Fruit fly (Drosophila melanogaster) whole organism, prepupa: Measurements from ENCODE around the gene Drsl3.

ENCODE experiments used
- Blimp-1 ChIP-seq: fragments of 200-800 bp; sonication (Bioruptor generic); optimal IDR thresholded peaks from 3 replicates; lab custom pipeline; 2017; ENCODE audit warnings: missing biosample characterization, missing genetic modification characterization, mild to moderate bottlenecking, moderate library complexity, missing genetic modification reagents
- CG10631 ChIP-seq: fragments of 200-800 bp; sonication (Bioruptor generic); optimal IDR thresholded peaks from 2 replicates; lab custom pipeline; 2016; ENCODE audit warnings: missing biosample characterization, missing genetic modification characterization
- CG10669 ChIP-seq: fragments of 200-800 bp; sonication (Bioruptor generic); optimal IDR thresholded peaks from 3 replicates; lab custom pipeline; 2018; ENCODE audit warnings: missing biosample characterization, mild to moderate bottlenecking, missing genetic modification characterization, moderate library complexity
- CG11902 ChIP-seq: fragments of 200-800 bp; sonication (Bioruptor generic); optimal IDR thresholded peaks from 3 replicates; lab custom pipeline; 2016; ENCODE audit warnings: missing biosample characterization, missing genetic modification characterization
- CG15336 ChIP-seq: fragments of 200-800 bp; sonication (Bioruptor generic); IDR thresholded peaks from 2 replicates; pipeline ENCODE4 v1.3.6; 2022; ENCODE audit warnings: missing biosample characterization, missing genetic modification characterization
- CG1621 ChIP-seq: fragments of 200-800 bp; sonication (Bioruptor generic); optimal IDR thresholded peaks from 3 replicates; lab custom pipeline; 2018; ENCODE audit warnings: missing biosample characterization, mild to moderate bottlenecking, missing genetic modification characterization
- CG16779 ChIP-seq: fragments of 200-800 bp; sonication (Bioruptor generic); optimal IDR thresholded peaks from 3 replicates; lab custom pipeline; 2017; ENCODE audit warnings: missing biosample characterization, mild to moderate bottlenecking, missing genetic modification characterization
- CG3919 ChIP-seq: fragments of 200-800 bp; sonication (Bioruptor generic); optimal IDR thresholded peaks from 3 replicates; lab custom pipeline; 2016; ENCODE audit warnings: missing biosample characterization, missing genetic modification characterization
- CG4318 ChIP-seq: fragments of 200-800 bp; sonication (Bioruptor generic); optimal IDR thresholded peaks from 3 replicates; lab custom pipeline; 2017; ENCODE audit warnings: missing biosample characterization, mild to moderate bottlenecking, missing genetic modification characterization
- CG6163 ChIP-seq: fragments of 200-800 bp; sonication (Bioruptor generic); IDR thresholded peaks from 3 replicates; pipeline ENCODE4 v1.3.6; 2022; ENCODE audit warnings: missing biosample characterization, missing genetic modification characterization
- CG6792 ChIP-seq: fragments of 200-800 bp; sonication (Bioruptor generic); optimal IDR thresholded peaks from 3 replicates; lab custom pipeline; 2016; ENCODE audit warnings: missing biosample characterization, missing genetic modification characterization
- CG6808 ChIP-seq: fragments of 200-800 bp; sonication (Bioruptor generic); optimal IDR thresholded peaks from 3 replicates; lab custom pipeline; 2017; ENCODE audit warnings: missing biosample characterization, missing genetic modification characterization, mild to moderate bottlenecking, moderate library complexity, missing genetic modification reagents
- CG6854 ChIP-seq: fragments of 200-800 bp; sonication (Bioruptor generic); optimal IDR thresholded peaks from 2 replicates; lab custom pipeline; 2017; ENCODE audit warnings: missing biosample characterization, mild to moderate bottlenecking, missing genetic modification characterization
- CG8119 ChIP-seq: fragments of 200-800 bp; sonication (Bioruptor generic); IDR thresholded peaks from 3 replicates; pipeline ENCODE4 v1.3.6; 2022; ENCODE audit warnings: missing biosample characterization, missing genetic modification characterization
- CG8319 ChIP-seq: fragments of 200-800 bp; sonication (Bioruptor generic); optimal IDR thresholded peaks from 3 replicates; lab custom pipeline; 2016; ENCODE audit warnings: missing biosample characterization, missing genetic modification characterization
- CG8632 ChIP-seq: fragments of 200-800 bp; sonication (Bioruptor generic); optimal IDR thresholded peaks from 3 replicates; lab custom pipeline; 2016; ENCODE audit warnings: missing biosample characterization, missing genetic modification characterization
- CG9139 ChIP-seq: fragments of 200-800 bp; sonication (Bioruptor generic); optimal IDR thresholded peaks from 3 replicates; lab custom pipeline; 2017; ENCODE audit warnings: missing biosample characterization, mild to moderate bottlenecking, missing genetic modification characterization
- Eip75B ChIP-seq: fragments of 200-800 bp; sonication (Bioruptor generic); optimal IDR thresholded peaks from 3 replicates; lab custom pipeline; 2016; ENCODE audit warnings: missing biosample characterization, missing genetic modification characterization
- Eip78C ChIP-seq: fragments of 200-800 bp; sonication (Bioruptor generic); peaks from one replicate; lab custom pipeline; 2016; ENCODE audit warnings: missing biosample characterization, missing genetic modification characterization
- Eip93F ChIP-seq: fragments of 200-800 bp; sonication (Bioruptor generic); optimal IDR thresholded peaks from 2 replicates; lab custom pipeline; 2016; ENCODE audit warnings: missing biosample characterization, mild to moderate bottlenecking, missing genetic modification characterization
- Ets21C ChIP-seq: fragments of 200-800 bp; sonication (Bioruptor generic); optimal IDR thresholded peaks from 3 replicates; lab custom pipeline; 2016; ENCODE audit warnings: missing biosample characterization, missing genetic modification characterization
- Ets96B ChIP-seq: fragments of 200-800 bp; optimal IDR thresholded peaks from 2 replicates; lab custom pipeline; 2019; ENCODE audit warnings: missing biosample characterization, mild to moderate bottlenecking, missing genetic modification characterization, moderate library complexity
- Gug ChIP-seq: fragments of 200-800 bp; sonication (Bioruptor generic); IDR thresholded peaks from 2 replicates; pipeline ENCODE4 v1.3.6; 2022; ENCODE audit warnings: missing biosample characterization, missing genetic modification characterization
- Hr38 ChIP-seq: sonication (Bioruptor generic); optimal IDR thresholded peaks from 2 replicates; lab custom pipeline; 2016; ENCODE audit warnings: missing biosample characterization, missing genetic modification characterization
- Hr39 ChIP-seq: fragments of 200-800 bp; sonication (Bioruptor generic); optimal IDR thresholded peaks from 2 replicates; lab custom pipeline; 2016; ENCODE audit warnings: missing biosample characterization, missing genetic modification characterization
- Hr4 ChIP-seq: fragments of 200-800 bp; sonication (Bioruptor generic); optimal IDR thresholded peaks from 3 replicates; lab custom pipeline; 2016; ENCODE audit warnings: missing biosample characterization, missing genetic modification characterization
- Lpt ChIP-seq: fragments of 200-800 bp; sonication (Bioruptor generic); optimal IDR thresholded peaks from 3 replicates; lab custom pipeline; 2016; ENCODE audit warnings: missing biosample characterization, missing genetic modification characterization
- Met ChIP-seq: fragments of 200-800 bp; sonication (Bioruptor generic); optimal IDR thresholded peaks from 3 replicates; lab custom pipeline; 2016; ENCODE audit warnings: missing biosample characterization, missing genetic modification characterization
- OdsH ChIP-seq: fragments of 200-800 bp; sonication (Bioruptor generic); optimal IDR thresholded peaks from 3 replicates; lab custom pipeline; 2016; ENCODE audit warnings: missing biosample characterization, missing genetic modification characterization
- Smox ChIP-seq: fragments of 200-800 bp; sonication (Bioruptor generic); optimal IDR thresholded peaks from 3 replicates; lab custom pipeline; 2016; ENCODE audit warnings: missing biosample characterization, missing genetic modification characterization
- Sox102F ChIP-seq: fragments of 200-800 bp; sonication (Bioruptor generic); optimal IDR thresholded peaks from 2 replicates; lab custom pipeline; 2016; ENCODE audit warnings: missing biosample characterization, mild to moderate bottlenecking, missing genetic modification characterization
- Sox14 ChIP-seq: fragments of 200-800 bp; sonication (Bioruptor generic); optimal IDR thresholded peaks from 3 replicates; lab custom pipeline; 2016; ENCODE audit warnings: missing biosample characterization, missing genetic modification characterization
- Sox15 ChIP-seq: fragments of 200-800 bp; sonication (Bioruptor generic); optimal IDR thresholded peaks from 3 replicates; lab custom pipeline; 2016; ENCODE audit warnings: missing biosample characterization, missing genetic modification characterization
- achi ChIP-seq: fragments of 200-800 bp; sonication (Bioruptor generic); optimal IDR thresholded peaks from 3 replicates; lab custom pipeline; 2016; ENCODE audit warnings: missing biosample characterization, missing genetic modification characterization
- acj6 ChIP-seq: fragments of 200-800 bp; sonication (Bioruptor generic); optimal IDR thresholded peaks from 3 replicates; lab custom pipeline; 2016; ENCODE audit warnings: missing biosample characterization, missing genetic modification characterization
- dsx ChIP-seq: fragments of 200-800 bp; optimal IDR thresholded peaks from 3 replicates; lab custom pipeline; 2019; ENCODE audit warnings: missing biosample characterization, mild to moderate bottlenecking, missing genetic modification characterization, moderate library complexity; ENCODE audit not compliant: poor library complexity, severe bottlenecking
- eg ChIP-seq: fragments of 200-800 bp; sonication (Bioruptor generic); IDR thresholded peaks from 3 replicates; pipeline ENCODE4 v1.3.6; 2022; ENCODE audit warnings: missing biosample characterization, missing genetic modification characterization
- esn ChIP-seq: fragments of 200-800 bp; sonication (Bioruptor generic); optimal IDR thresholded peaks from 2 replicates; lab custom pipeline; 2016; ENCODE audit warnings: missing biosample characterization, mild to moderate bottlenecking, missing genetic modification characterization, moderate library complexity
- fd59A ChIP-seq: fragments of 200-800 bp; sonication (Bioruptor generic); optimal IDR thresholded peaks from 2 replicates; lab custom pipeline; 2017; ENCODE audit warnings: missing biosample characterization, mild to moderate bottlenecking, missing genetic modification characterization, missing genetic modification reagents
- fd85E ChIP-seq: fragments of 200-800 bp; sonication (Bioruptor generic); optimal IDR thresholded peaks from 3 replicates; lab custom pipeline; 2016; ENCODE audit warnings: missing biosample characterization, missing genetic modification characterization
- lz ChIP-seq: fragments of 200-800 bp; sonication (Bioruptor generic); optimal IDR thresholded peaks from 3 replicates; lab custom pipeline; 2016; ENCODE audit warnings: missing biosample characterization, missing genetic modification characterization
- net ChIP-seq: fragments of 200-800 bp; sonication (Bioruptor generic); optimal IDR thresholded peaks from 3 replicates; lab custom pipeline; 2016; ENCODE audit warnings: missing biosample characterization, missing genetic modification characterization
- pdm3 ChIP-seq: fragments of 200-800 bp; sonication (Bioruptor generic); optimal IDR thresholded peaks from 3 replicates; lab custom pipeline; 2016; ENCODE audit warnings: missing biosample characterization, missing genetic modification characterization
- salr ChIP-seq, 2 experiments: fragments of 200-800 bp; sonication (Bioruptor generic); optimal IDR thresholded peaks; 3 replicates each; lab custom pipeline; 2016 to 2018; ENCODE audit warnings: missing biosample characterization in 2 of 2, missing genetic modification characterization in 2 of 2, mild to moderate bottlenecking in 1 of 2
- ss ChIP-seq, 2 experiments: fragments of 200-800 bp; sonication (Bioruptor generic); optimal IDR thresholded peaks; 2 replicates in 1 of 2; 3 replicates in 1 of 2; lab custom pipeline; 2017 to 2018; ENCODE audit warnings: mild to moderate bottlenecking in 2 of 2, missing biosample characterization in 2 of 2, missing genetic modification characterization in 2 of 2, moderate library complexity in 1 of 2
- topi ChIP-seq: fragments of 200-800 bp; sonication (Bioruptor generic); optimal IDR thresholded peaks from 3 replicates; lab custom pipeline; 2016; ENCODE audit warnings: missing biosample characterization, missing genetic modification characterization
- vri ChIP-seq: fragments of 200-800 bp; sonication (Bioruptor generic); optimal IDR thresholded peaks from 3 replicates; lab custom pipeline; 2016; ENCODE audit warnings: missing biosample characterization, mild to moderate bottlenecking, missing genetic modification characterization

The Drsl3 gene

dm6 chr3L:3301171-3301738, 13.5 kb upstream of the Drsl3 start (continued):
- TF ChIP-seq net = peak; percentile 39
- TF ChIP-seq pdm3 (GFP tag; lab: Kevin White, UChicago) = peak; percentile 52
- no peak for TF ChIP-seq fd85E (GFP tag; lab: Kevin White, UChicago)
- TF ChIP-seq Sox15 (GFP tag; lab: Kevin White, UChicago) = no peak
- peak; percentile 45 for TF ChIP-seq Sox14 (GFP tag; lab: Kevin White, UChicago)
- TF ChIP-seq lz = peak; percentile 17
- peak; percentile 63 for TF ChIP-seq OdsH (GFP tag; lab: Kevin White, UChicago)
- TF ChIP-seq Hr4 (GFP tag; lab: Kevin White, UChicago) = peak; percentile 80
- peak; percentile 32 for TF ChIP-seq Met (GFP tag; lab: Kevin White, UChicago)
- peak; percentile 24 for TF ChIP-seq CG6792
- no peak for TF ChIP-seq fd59A (GFP tag; lab: Kevin White, UChicago)
- peak; percentile 42 for TF ChIP-seq achi
- TF ChIP-seq CG8632 (GFP tag; lab: Kevin White, UChicago) = no peak
- peak; percentile 13 for TF ChIP-seq esn (GFP tag; lab: Kevin White, UChicago)
- TF ChIP-seq CG3919 = peak; percentile 36
- TF ChIP-seq eg = peak; percentile 79; the same call in 2 of the 3 replicates
- TF ChIP-seq Lpt (GFP tag; lab: Kevin White, UChicago) = peak; percentile 61
- TF ChIP-seq Hr39 = peak; percentile 16
- no peak for TF ChIP-seq Sox102F

- TF ChIP-seq vri (GFP tag; lab: Kevin White, UChicago) (peak; percentile 92), Met (GFP tag; lab: Kevin White, UChicago) (peak; percentile 92), Smox (peak; percentile 95), CG10631 (GFP tag; lab: Kevin White, UChicago) (peak; percentile 89), ss (GFP tag; optimal IDR thresholded peaks at IDR 0.05; lab: Kevin White, UChicago) (peak; percentile 79 to 89), esn (GFP tag; lab: Kevin White, UChicago) (peak; percentile 95), Gug (peak; percentile 95), acj6 (peak; percentile 95), CG10669 (GFP tag; lab: Kevin White, UChicago) (peak; percentile 93), Ets21C (GFP tag; lab: Kevin White, UChicago) (peak; percentile 83), CG6163 (GFP tag; lab: Robert Waterston, UW) (peak; percentile 99), CG8119 (GFP tag; lab: Robert Waterston, UW) (peak; percentile 97), Ets96B (tag; lab: Kevin White, UChicago) (peak; percentile 94), Eip78C (GFP tag; lab: Kevin White, UChicago) (peak; percentile 98), Hr4 (GFP tag; lab: Kevin White, UChicago) (peak; percentile 88), CG11902 (GFP tag; lab: Kevin White, UChicago) (peak; percentile 93), Eip93F (GFP tag; lab: Kevin White, UChicago) (peak; percentile 94), Hr38 (GFP tag; lab: Kevin White, UChicago) (no peak), achi (peak; percentile 95), OdsH (GFP tag; lab: Kevin White, UChicago) (peak; percentile 97), net (peak; percentile 92), CG15336 (GFP tag; lab: Robert Waterston, UW) (peak; percentile 97), salr (GFP tag; optimal IDR thresholded peaks at IDR 0.05; lab: Kevin White, UChicago) (peak; percentile 79 to 80), fd59A (GFP tag; lab: Kevin White, UChicago) (peak; percentile 80), fd85E (GFP tag; lab: Kevin White, UChicago) (peak; percentile 86), Eip75B (peak; percentile 88), lz (peak; percentile 93), CG16779 (tag; lab: Kevin White, UChicago) (peak; percentile 78), Sox15 (GFP tag; lab: Kevin White, UChicago) (peak; percentile 88), topi (GFP tag; lab: Kevin White, UChicago) (peak; percentile 97), CG4318 (GFP tag; lab: Kevin White, UChicago) (peak; percentile 89), Sox14 (GFP tag; lab: Kevin White, UChicago) (peak; percentile 87), CG6854 (GFP tag; lab: Kevin White, UChicago) (peak; percentile 92), Blimp-1 (GFP tag; lab: Kevin White, UChicago) (peak; percentile 89), CG1621 (tag; lab: Kevin White, UChicago) (peak; percentile 67), Lpt (GFP tag; lab: Kevin White, UChicago) (peak; percentile 88), CG6808 (GFP tag; lab: Kevin White, UChicago) (peak; percentile 76), CG8632 (GFP tag; lab: Kevin White, UChicago) (peak; percentile 96), dsx (GFP tag; lab: Kevin White, UChicago) (peak; percentile 91), CG8319 (GFP tag; lab: Kevin White, UChicago) (peak; percentile 91), CG9139 (GFP tag; lab: Kevin White, UChicago) (peak; percentile 77), Sox102F (peak; percentile 93), CG3919 (peak; percentile 97)
These were observed 11.7 kb upstream of the Drsl3 start, which contains the start of gene CG14968 for dm6 chr3L:3303087-3303526. Gene CG14968 (minus strand): TSS chr3L:3303112.
